Worm (Caenorhabditis elegans): Measurements from ENCODE around the gene Y37D8A.3.

The Y37D8A.3 gene

ce11 chrIII:12874606-12875066, 45.5 kb downstream of the Y37D8A.3 start, which contains the start of the genes mrg-1 and spcs-2 (continued):
- TF ChIP-seq nhr-21 (tag; optimal IDR thresholded peaks at IDR 0.05), result peak; percentile 82

DNA sequence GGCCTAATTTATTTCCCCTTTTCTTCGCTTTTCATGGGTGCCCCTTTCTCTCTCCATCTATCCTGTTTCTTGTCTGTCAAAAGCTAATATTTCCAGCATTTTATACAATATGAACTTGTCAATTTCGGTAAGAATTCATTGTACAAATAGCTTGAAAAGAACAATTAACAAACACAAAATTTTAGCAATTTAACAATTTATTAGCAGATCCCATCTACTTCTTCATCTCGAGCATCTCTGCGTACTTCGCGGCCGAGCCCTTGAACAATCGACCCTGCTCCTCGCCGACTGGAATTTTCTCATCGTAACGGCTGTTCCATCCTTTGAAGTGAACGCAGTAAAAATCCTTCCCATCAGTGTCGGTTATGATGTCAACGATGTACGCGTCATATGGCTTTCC, 46.5 kb downstream of the Y37D8A.3 start:
- TF ChIP-seq ztf-1 (GFP tag; conservative IDR thresholded peaks at IDR 0.05) (no peak), peb-1 (tag; optimal IDR thresholded peaks at IDR 0.05) (no peak), alr-1 (tag; optimal IDR thresholded peaks at IDR 0.05) (no peak), nhr-11 (tag; optimal IDR thresholded peaks at IDR 0.05) (no peak)

- no peak for TF ChIP-seq ceh-16 (tag; optimal IDR thresholded peaks at IDR 0.05)
- no peak for TF ChIP-seq unc-55 (GFP tag; optimal IDR thresholded peaks at IDR 0.05)
- TF ChIP-seq mdl-1 (tag; optimal IDR thresholded peaks at IDR 0.05), result no peak
- no peak for TF ChIP-seq crh-2 (tag; optimal IDR thresholded peaks at IDR 0.05)
- TF ChIP-seq nhr-23 (tag; optimal IDR thresholded peaks at IDR 0.05), result no peak
- no peak for TF ChIP-seq F13H6.1 (tag; optimal IDR thresholded peaks at IDR 0.05)
- TF ChIP-seq nhr-10 (tag; optimal IDR thresholded peaks at IDR 0.05), result no peak
- TF ChIP-seq lsy-2 (tag; optimal IDR thresholded peaks at IDR 0.05), result no peak
- TF ChIP-seq ztf-11 (tag; optimal IDR thresholded peaks at IDR 0.05), result no peak
- no peak for TF ChIP-seq C34F6.9 (tag; optimal IDR thresholded peaks at IDR 0.05)
- no peak for TF ChIP-seq zag-1 (tag; optimal IDR thresholded peaks at IDR 0.05)
- no peak for TF ChIP-seq blmp-1 (tag; optimal IDR thresholded peaks at IDR 0.05; ENCODE audit: insufficient read depth)
- TF ChIP-seq ztf-4 (tag; optimal IDR thresholded peaks at IDR 0.05), result no peak
- TF ChIP-seq alr-1 (tag; optimal IDR thresholded peaks at IDR 0.05), result no peak
- TF ChIP-seq aly-2 (tag; optimal IDR thresholded peaks at IDR 0.05), result no peak
- no peak for TF ChIP-seq elt-3 (tag; optimal IDR thresholded peaks at IDR 0.05)
Observed at ce11 chrIII:12877527-12878234, 48.5 kb downstream of the Y37D8A.3 start, which contains the start of the genes cec-7 and enu-3.5. cec-7 (minus strand) TSS chrIII:12877577. enu-3.5 (plus strand) TSS chrIII:12878196.

ce11 chrIII:12880704-12881103, 51.5 kb downstream of the Y37D8A.3 start:
- no peak for TF ChIP-seq ztf-4 (tag; optimal IDR thresholded peaks at IDR 0.05)
- TF ChIP-seq nhr-23 (tag; optimal IDR thresholded peaks at IDR 0.05), result no peak
- TF ChIP-seq R02D3.7 (tag; optimal IDR thresholded peaks at IDR 0.05), result no peak
- no peak for TF ChIP-seq unc-55 (GFP tag; optimal IDR thresholded peaks at IDR 0.05)
- TF ChIP-seq crh-2 (tag; optimal IDR thresholded peaks at IDR 0.05), result no peak
- TF ChIP-seq dmd-4 (tag; optimal IDR thresholded peaks at IDR 0.05), result no peak
- no peak for TF ChIP-seq ceh-16 (tag; optimal IDR thresholded peaks at IDR 0.05)
- TF ChIP-seq Y55F3AM.14 (GFP tag; optimal IDR thresholded peaks at IDR 0.05), result no peak
- no peak for TF ChIP-seq sem-4 (tag; optimal IDR thresholded peaks at IDR 0.05)
- TF ChIP-seq ceh-82 (tag; optimal IDR thresholded peaks at IDR 0.05), result no peak
- TF ChIP-seq nhr-12 (tag; optimal IDR thresholded peaks at IDR 0.05), result no peak
- TF ChIP-seq blmp-1 (tag; optimal IDR thresholded peaks at IDR 0.05; ENCODE audit: insufficient read depth), result no peak
- TF ChIP-seq C34F6.9 (tag; optimal IDR thresholded peaks at IDR 0.05), result no peak

ce11 chrIII:12885153-12885552, 56.0 kb downstream of the Y37D8A.3 start:
- no peak for TF ChIP-seq R02D3.7 (tag; optimal IDR thresholded peaks at IDR 0.05)
- no peak for TF ChIP-seq ztf-4 (tag; optimal IDR thresholded peaks at IDR 0.05)
- TF ChIP-seq lsy-2 (tag; optimal IDR thresholded peaks at IDR 0.05), result no peak
- no peak for TF ChIP-seq aly-2 (tag; optimal IDR thresholded peaks at IDR 0.05)
- TF ChIP-seq snpc-4 (tag; optimal IDR thresholded peaks at IDR 0.05), result no peak
- no peak for TF ChIP-seq peb-1 (tag; optimal IDR thresholded peaks at IDR 0.05)
- TF ChIP-seq elt-3 (tag; optimal IDR thresholded peaks at IDR 0.05), result no peak
- no peak for TF ChIP-seq sma-3 (GFP tag; optimal IDR thresholded peaks at IDR 0.05)
- no peak for TF ChIP-seq nhr-129 (tag; optimal IDR thresholded peaks at IDR 0.05)
- TF ChIP-seq ceh-16 (tag; optimal IDR thresholded peaks at IDR 0.05), result no peak
- TF ChIP-seq mdl-1 (tag; optimal IDR thresholded peaks at IDR 0.05), result no peak
- no peak for TF ChIP-seq mbf-1 (tag; optimal IDR thresholded peaks at IDR 0.05)
